Worm (Caenorhabditis elegans) whole organism, L1 larva: ENCODE results near the gene K10C2.6.
A peak's percentile ranks its signal among the peaks of the same experiment; 100 is the strongest.

Source experiments
- C04F5.9 ChIP-seq: sonication (generic microtip); optimal IDR thresholded peaks from 2 replicates; lab custom pipeline; 2016; ENCODE audit warnings: missing genetic modification characterization, missing compliant biosample characterization
- C16A3.4 ChIP-seq: fragments of 150-350 bp; optimal IDR thresholded peaks from 2 replicates; lab custom pipeline; 2014; ENCODE audit warnings: missing biosample characterization, missing genetic modification characterization
- C34B4.2 ChIP-seq: sonication (generic microtip); optimal IDR thresholded peaks from 2 replicates; lab custom pipeline; 2017; ENCODE audit warnings: mild to moderate bottlenecking, missing genetic modification characterization, missing compliant biosample characterization
- aha-1 ChIP-seq: fragments of 150-350 bp; optimal IDR thresholded peaks from 2 replicates; lab custom pipeline; 2014; ENCODE audit warnings: missing biosample characterization, missing genetic modification characterization
- ama-1 ChIP-seq: fragments of 150-350 bp; optimal IDR thresholded peaks from 2 replicates; lab custom pipeline; 2014
- ceh-63 ChIP-seq: fragments of 200-800 bp; sonication (Bioruptor generic); optimal IDR thresholded peaks from 2 replicates; lab custom pipeline; 2018; ENCODE audit warnings: mild to moderate bottlenecking, missing genetic modification characterization, missing compliant biosample characterization
- ceh-90 ChIP-seq: sonication (generic microtip); optimal IDR thresholded peaks from 2 replicates; lab custom pipeline; 2016; ENCODE audit warnings: missing genetic modification characterization, missing compliant biosample characterization
- ces-1 ChIP-seq: fragments of 150-350 bp; optimal IDR thresholded peaks from 2 replicates; lab custom pipeline; 2014; ENCODE audit warnings: missing biosample characterization, missing genetic modification reagents, missing genetic modification characterization
- dpl-1 ChIP-seq, 3 experiments: fragments of 150-350 bp in 2 of 3; sonication (generic microtip) in 1 of 3; optimal IDR thresholded peaks; 2 replicates each; lab custom pipeline; 2014 to 2017; ENCODE audit warnings: missing biosample characterization in 3 of 3, missing genetic modification characterization in 3 of 3, missing genetic modification reagents in 3 of 3
- dsc-1 ChIP-seq: sonication (generic microtip); optimal IDR thresholded peaks from 2 replicates; lab custom pipeline; 2016; ENCODE audit warnings: mild to moderate bottlenecking, missing genetic modification characterization, missing compliant biosample characterization
- efl-1 ChIP-seq, 4 experiments: fragments of 150-350 bp; optimal IDR thresholded peaks in 3 of 4; peaks in 1 of 4; 1 replicate in 1 of 4; 2 replicates in 3 of 4; lab custom pipeline; 2014; ENCODE audit warnings: missing biosample characterization in 2 of 4, missing genetic modification characterization in 2 of 4, missing genetic modification reagents in 2 of 4
- efl-3 ChIP-seq: fragments of 200-800 bp; sonication (Bioruptor generic); optimal IDR thresholded peaks from 2 replicates; lab custom pipeline; 2018; ENCODE audit warnings: mild to moderate bottlenecking, missing genetic modification characterization, missing compliant biosample characterization
- egl-13 ChIP-seq: sonication (generic microtip); optimal IDR thresholded peaks from 2 replicates; lab custom pipeline; 2016; ENCODE audit warnings: missing genotype, missing genetic modification reagents, missing genetic modification characterization, missing compliant biosample characterization
- egl-27 ChIP-seq, 2 experiments: fragments of 150-350 bp in 1 of 2; sonication (generic microtip); optimal IDR thresholded peaks; 3 replicates each; lab custom pipeline; 2017 to 2018; ENCODE audit warnings: missing biosample characterization in 2 of 2, missing genetic modification characterization in 2 of 2, missing genetic modification reagents in 2 of 2
- elt-2 ChIP-seq: sonication (generic microtip); optimal IDR thresholded peaks from 2 replicates; lab custom pipeline; 2016; ENCODE audit warnings: missing genetic modification characterization, mild to moderate bottlenecking, inconsistent platforms, missing compliant biosample characterization, missing genetic modification reagents
- ets-5 ChIP-seq: fragments of 200-800 bp; sonication (Bioruptor generic); IDR thresholded peaks from 2 replicates; pipeline ENCODE4 v1.3.6; 2022; ENCODE audit warnings: missing genetic modification characterization, missing compliant biosample characterization
- fkh-10 ChIP-seq: sonication (generic microtip); optimal IDR thresholded peaks from 2 replicates; lab custom pipeline; 2017; ENCODE audit warnings: missing biosample characterization, missing genetic modification reagents, missing genetic modification characterization
- fos-1 ChIP-seq: fragments of 150-350 bp; optimal IDR thresholded peaks from 2 replicates; lab custom pipeline; 2014; ENCODE audit warnings: missing biosample characterization, missing genetic modification characterization
- grh-1 ChIP-seq: fragments of 200-800 bp; sonication (Bioruptor generic); IDR thresholded peaks from 2 replicates; pipeline ENCODE4 v1.3.6; 2022; ENCODE audit warnings: missing genetic modification reagents, missing genetic modification characterization, missing compliant biosample characterization
- hlh-17 ChIP-seq: fragments of 200-800 bp; sonication (Bioruptor generic); optimal IDR thresholded peaks from 2 replicates; lab custom pipeline; 2018; ENCODE audit warnings: missing genetic modification characterization, mild to moderate bottlenecking, missing compliant biosample characterization, moderate library complexity, borderline replicate concordance
- irx-1 ChIP-seq: sonication (generic microtip); optimal IDR thresholded peaks from 2 replicates; lab custom pipeline; 2016; ENCODE audit warnings: missing genetic modification characterization, missing compliant biosample characterization
- lin-13 ChIP-seq: fragments of 150-350 bp; optimal IDR thresholded peaks from 2 replicates; lab custom pipeline; 2014; ENCODE audit warnings: missing biosample characterization, missing genetic modification reagents, missing genetic modification characterization
- lin-14 ChIP-seq: fragments of 200-800 bp; sonication (Bioruptor generic); optimal IDR thresholded peaks from 2 replicates; lab custom pipeline; 2018; ENCODE audit warnings: mild to moderate bottlenecking, missing genetic modification characterization, moderate library complexity, missing compliant biosample characterization
- lin-35 ChIP-seq, 2 experiments: fragments of 150-350 bp; optimal IDR thresholded peaks; 2 replicates each; lab custom pipeline; 2014; ENCODE audit warnings: missing biosample characterization in 2 of 2, missing genetic modification characterization in 2 of 2, missing genetic modification reagents in 2 of 2
- lsy-2 ChIP-seq, 2 experiments: fragments of 150-350 bp; optimal IDR thresholded peaks; 2 replicates each; lab custom pipeline; 2014; ENCODE audit warnings: missing biosample characterization in 2 of 2, missing genetic modification characterization in 2 of 2
- mef-2 ChIP-seq: fragments of 150-350 bp; optimal IDR thresholded peaks from 2 replicates; lab custom pipeline; 2014; ENCODE audit warnings: missing biosample characterization, missing genetic modification characterization
- nhr-11 ChIP-seq: fragments of 150-350 bp; optimal IDR thresholded peaks from 2 replicates; lab custom pipeline; 2014; ENCODE audit warnings: missing biosample characterization, missing genetic modification characterization
- nhr-12 ChIP-seq: sonication (generic microtip); optimal IDR thresholded peaks from 2 replicates; lab custom pipeline; 2017; ENCODE audit warnings: missing biosample characterization, missing genetic modification characterization
- nhr-28 ChIP-seq: fragments of 150-350 bp; optimal IDR thresholded peaks from 2 replicates; lab custom pipeline; 2014; ENCODE audit warnings: missing biosample characterization, missing genetic modification characterization
- nhr-47 ChIP-seq: sonication (generic microtip); optimal IDR thresholded peaks from 2 replicates; lab custom pipeline; 2016; ENCODE audit warnings: mild to moderate bottlenecking, missing genetic modification characterization, moderate library complexity, missing compliant biosample characterization
- nhr-76 ChIP-seq: sonication (generic microtip); optimal IDR thresholded peaks from 2 replicates; lab custom pipeline; 2017; ENCODE audit warnings: missing biosample characterization, missing genetic modification characterization
- nhr-84 ChIP-seq: sonication (generic microtip); optimal IDR thresholded peaks from 2 replicates; lab custom pipeline; 2017; ENCODE audit warnings: missing biosample characterization, missing genetic modification characterization
- nhr-90 ChIP-seq: sonication (generic microtip); optimal IDR thresholded peaks from 2 replicates; lab custom pipeline; 2016; ENCODE audit warnings: mild to moderate bottlenecking, missing genetic modification characterization, missing compliant biosample characterization; ENCODE audit not compliant: poor library complexity
- pax-3 ChIP-seq: fragments of 200-800 bp; sonication (Bioruptor generic); optimal IDR thresholded peaks from 2 replicates; lab custom pipeline; 2018; ENCODE audit warnings: mild to moderate bottlenecking, missing genetic modification characterization, moderate library complexity, missing compliant biosample characterization
- pqm-1 ChIP-seq: sonication (generic microtip); optimal IDR thresholded peaks from 3 replicates; lab custom pipeline; 2017; ENCODE audit warnings: missing biosample characterization, missing genetic modification characterization
- skn-1 ChIP-seq: fragments of 150-350 bp; optimal IDR thresholded peaks from 2 replicates; lab custom pipeline; 2014; ENCODE audit warnings: missing biosample characterization, missing genetic modification characterization
- snpc-4 ChIP-seq: fragments of 150-350 bp; optimal IDR thresholded peaks from 2 replicates; lab custom pipeline; 2014; ENCODE audit warnings: missing biosample characterization, missing genetic modification characterization
- snu-23 ChIP-seq: sonication (generic microtip); optimal IDR thresholded peaks from 2 replicates; lab custom pipeline; 2016; ENCODE audit warnings: missing genetic modification characterization, missing compliant biosample characterization
- sptf-1 ChIP-seq: fragments of 150-350 bp; optimal IDR thresholded peaks from 2 replicates; lab custom pipeline; 2014; ENCODE audit warnings: missing biosample characterization, missing genetic modification characterization
- swsn-7 ChIP-seq: sonication (generic microtip); optimal IDR thresholded peaks from 2 replicates; lab custom pipeline; 2016; ENCODE audit warnings: missing genetic modification characterization, missing compliant biosample characterization
- unc-130 ChIP-seq: fragments of 150-350 bp; optimal IDR thresholded peaks from 2 replicates; lab custom pipeline; 2017; ENCODE audit warnings: missing biosample characterization, missing genetic modification characterization, inconsistent platforms
- unc-30 ChIP-seq: sonication (generic microtip); optimal IDR thresholded peaks from 2 replicates; lab custom pipeline; 2017; ENCODE audit warnings: missing biosample characterization, missing genetic modification characterization
- unc-62 ChIP-seq: fragments of 150-350 bp; optimal IDR thresholded peaks from 2 replicates; lab custom pipeline; 2014; ENCODE audit warnings: missing biosample characterization, missing genetic modification reagents, missing genetic modification characterization
- unc-86 ChIP-seq: sonication (generic microtip); optimal IDR thresholded peaks from 2 replicates; lab custom pipeline; 2016; ENCODE audit warnings: missing genetic modification characterization, missing compliant biosample characterization
- unc-98 ChIP-seq: fragments of 200-800 bp; sonication (Bioruptor generic); IDR thresholded peaks from 2 replicates; pipeline ENCODE4 v1.3.6; 2022; ENCODE audit warnings: missing genetic modification characterization, missing compliant biosample characterization
- vab-15 ChIP-seq: sonication (generic microtip); optimal IDR thresholded peaks from 2 replicates; lab custom pipeline; 2017; ENCODE audit warnings: missing genotype, mild to moderate bottlenecking, missing genetic modification characterization, missing compliant biosample characterization
- zag-1 ChIP-seq: fragments of 150-350 bp; optimal IDR thresholded peaks from 2 replicates; lab custom pipeline; 2014; ENCODE audit warnings: missing biosample characterization, missing genetic modification characterization
- ztf-4 ChIP-seq: fragments of 150-350 bp; optimal IDR thresholded peaks from 2 replicates; lab custom pipeline; 2014; ENCODE audit warnings: missing biosample characterization, missing genetic modification characterization

Gene K10C2.6

DNA sequence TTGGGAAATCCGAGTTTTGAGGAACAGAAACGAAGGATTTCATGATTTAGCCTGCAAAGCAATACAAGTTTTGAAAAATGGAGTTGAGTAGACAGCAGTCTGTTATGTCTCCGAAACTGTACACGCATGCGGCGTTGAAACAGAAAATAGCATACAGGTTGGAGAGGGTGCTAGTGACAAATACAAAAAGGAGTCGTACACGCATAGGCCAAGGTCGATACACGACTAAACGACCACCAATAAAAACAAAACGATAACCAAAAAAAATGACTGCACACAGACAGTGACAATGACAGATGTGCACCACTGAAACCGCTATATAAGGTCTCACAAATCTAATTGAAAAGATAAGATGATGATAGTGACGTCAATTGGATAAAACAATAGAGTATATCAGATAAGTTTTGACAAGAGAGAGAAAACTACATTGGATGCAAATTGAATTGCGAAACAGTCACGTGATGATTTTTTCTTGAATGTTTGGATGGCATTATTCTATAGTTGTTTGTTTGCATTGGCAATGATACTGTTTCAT is 2.3 kb upstream of the K10C2.6 start, which contains the start of gene fah-1 (continued):
- TF ChIP-seq C34B4.2 (tag; lab: Kevin White, UChicago) (no peak), nhr-90 (tag; lab: Kevin White, UChicago) (peak; percentile 84), efl-1 (optimal IDR thresholded peaks at IDR 0.05; lab: Kevin White, UChicago) (no peak), efl-1 (GFP tag; optimal IDR thresholded peaks at IDR 0.05 in 1 of 2; lab: Kevin White, UChicago) (peak in 1 of 2 experiments; percentile 2), pqm-1 (tag; lab: Kevin White, UChicago) (no peak), nhr-47 (tag; lab: Kevin White, UChicago) (peak; percentile 61), hlh-17 (no peak), lin-35 (GFP tag; optimal IDR thresholded peaks at IDR 0.05; lab: Kevin White, UChicago) (peak in 1 of 2 experiments; percentile 41), ceh-63 (GFP tag; lab: Kevin White, UChicago) (no peak), lin-14 (peak; percentile 80), skn-1 (tag; lab: Kevin White, UChicago) (peak; percentile 1), grh-1 (GFP tag; lab: Robert Waterston, UW) (peak; percentile 65)
- TF ChIP-seq, all 84 proteins: peak for 23

DNA sequence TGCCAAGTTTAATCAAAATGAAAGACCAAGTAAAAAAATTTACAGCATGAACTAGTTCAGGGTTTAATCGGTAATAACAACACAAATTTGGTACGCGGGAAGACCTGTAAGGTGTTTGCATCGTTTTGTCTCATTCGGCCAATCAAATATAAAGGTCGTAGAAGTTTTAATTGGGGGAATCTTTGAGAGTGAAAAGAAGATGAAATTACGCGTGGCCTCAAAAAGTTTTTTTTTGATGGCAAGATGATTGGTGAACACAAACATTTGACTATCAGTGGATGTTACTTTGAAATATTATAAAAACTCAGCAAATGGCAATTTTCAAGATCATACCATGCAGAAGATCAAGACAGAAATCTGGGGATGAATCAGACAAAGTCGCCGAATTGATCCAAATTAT is 3.9 kb downstream of the K10C2.6 start, which contains the start of gene nas-33:
TSS of gene nas-33 (minus strand) at position 101 of the 400 bp plus-strand sequence.
- TF ChIP-seq fkh-10 (GFP tag; lab: Kevin White, UChicago) = no peak
- no peak for TF ChIP-seq unc-30 (tag; lab: Kevin White, UChicago)

DNA sequence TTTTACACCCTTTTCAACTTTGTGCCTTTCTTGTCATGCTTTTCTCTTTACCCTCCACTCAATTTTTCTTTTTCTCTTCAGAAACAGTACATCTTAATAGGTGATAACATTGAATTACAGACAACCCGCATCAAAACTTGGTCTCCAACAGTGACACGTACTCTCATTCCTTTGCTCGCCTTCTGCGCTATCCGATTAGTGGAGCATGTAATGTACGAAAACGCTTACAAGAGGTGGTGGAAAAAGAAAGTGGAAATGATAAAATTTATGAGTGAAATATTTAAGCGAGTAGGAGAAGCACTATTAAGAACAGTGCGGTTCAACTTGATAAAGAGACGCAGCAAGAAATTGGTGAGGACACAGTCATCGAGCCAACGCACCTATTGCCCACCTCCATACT is 5.3 kb downstream of the K10C2.6 start, which contains the start of gene pept-1:
TSS of gene pept-1 (plus strand) at position 306 of the 400 bp plus-strand sequence.
- TF ChIP-seq nhr-12 (tag; lab: Kevin White, UChicago) = no peak
- TF ChIP-seq unc-62 (GFP tag; lab: Kevin White, UChicago) = no peak
- no peak for TF ChIP-seq nhr-76
- no peak for TF ChIP-seq vab-15 (tag; lab: Kevin White, UChicago)
- no peak for TF ChIP-seq swsn-7
- no peak for TF ChIP-seq C04F5.9 (tag; lab: Kevin White, UChicago)
- TF ChIP-seq ces-1 = no peak
- TF ChIP-seq C16A3.4 (tag; lab: Kevin White, UChicago) = no peak
- TF ChIP-seq C34B4.2 (tag; lab: Kevin White, UChicago) = no peak
- no peak for TF ChIP-seq irx-1
- TF ChIP-seq nhr-84 = no peak
- TF ChIP-seq ceh-63 (GFP tag; lab: Kevin White, UChicago) = no peak
- TF ChIP-seq unc-130 (tag; lab: Kevin White, UChicago) = no peak
- TF ChIP-seq snu-23 (GFP tag; lab: Kevin White, UChicago) = no peak
- peak; percentile 26 for TF ChIP-seq lin-14
- no peak for TF ChIP-seq fkh-10 (GFP tag; lab: Kevin White, UChicago)
- TF ChIP-seq ztf-4 = no peak
- TF ChIP-seq efl-1 (optimal IDR thresholded peaks at IDR 0.05; lab: Kevin White, UChicago) = no peak
- no peak for TF ChIP-seq efl-1 (GFP tag; optimal IDR thresholded peaks at IDR 0.05 in 1 of 2; lab: Kevin White, UChicago)
- no peak for TF ChIP-seq zag-1 (tag; lab: Kevin White, UChicago)
- no peak for TF ChIP-seq unc-98 (GFP tag; lab: Robert Waterston, UW)
- TF ChIP-seq pqm-1 (tag; lab: Kevin White, UChicago) = peak; percentile 60
- TF ChIP-seq egl-27 (tag; optimal IDR thresholded peaks at IDR 0.05; lab: Kevin White, UChicago) = no peak
- no peak for TF ChIP-seq pax-3 (tag; lab: Kevin White, UChicago)
- TF ChIP-seq lin-35 (GFP tag; optimal IDR thresholded peaks at IDR 0.05; lab: Kevin White, UChicago) = peak in 1 of 2 experiments; percentile 44
- TF ChIP-seq fos-1 (tag; lab: Kevin White, UChicago) = no peak
- TF ChIP-seq ets-5 (GFP tag; lab: Robert Waterston, UW) = no peak
- TF ChIP-seq egl-13 (tag; lab: Kevin White, UChicago) = no peak
- TF ChIP-seq lsy-2 (tag; optimal IDR thresholded peaks at IDR 0.05; lab: Kevin White, UChicago) = no peak
- TF ChIP-seq nhr-11 (tag; lab: Kevin White, UChicago) = no peak
- TF ChIP-seq nhr-28 (tag; lab: Kevin White, UChicago) = no peak
- no peak for TF ChIP-seq efl-3 (GFP tag; lab: Kevin White, UChicago)
- TF ChIP-seq snpc-4 (tag; lab: Kevin White, UChicago) = no peak
- no peak for TF ChIP-seq sptf-1 (tag; lab: Kevin White, UChicago)
- TF ChIP-seq mef-2 (tag; lab: Kevin White, UChicago) = no peak
- TF ChIP-seq ceh-90 = no peak
- no peak for TF ChIP-seq dpl-1 (GFP tag; optimal IDR thresholded peaks at IDR 0.05; lab: Kevin White, UChicago)
- peak; percentile 96 for TF ChIP-seq elt-2
- TF ChIP-seq aha-1 (tag; lab: Kevin White, UChicago) = no peak
- TF ChIP-seq unc-86 (tag; lab: Kevin White, UChicago) = no peak
- no peak for TF ChIP-seq dsc-1 (tag; lab: Kevin White, UChicago)
- no peak for TF ChIP-seq lin-13 (GFP tag; lab: Kevin White, UChicago)
- no peak for TF ChIP-seq ama-1
